Fruit fly (Drosophila melanogaster) whole organism, adult: ENCODE measurements around the gene CG34325.
A peak's percentile ranks its signal among the peaks of the same experiment; 100 is the strongest.

Experiments
- CG11617 ChIP-seq: fragments of 200-800 bp; sonication (Bioruptor generic); optimal IDR thresholded peaks from 2 replicates; lab custom pipeline; 2017; ENCODE audit warnings: mild to moderate bottlenecking, missing biosample characterization, missing genetic modification reagents, missing genetic modification characterization
- CG12768 ChIP-seq: fragments of 200-800 bp; sonication (Bioruptor generic); optimal IDR thresholded peaks from 2 replicates; lab custom pipeline; 2017; ENCODE audit warnings: missing biosample characterization, missing genetic modification characterization, mild to moderate bottlenecking, moderate library complexity, missing genetic modification reagents
- CG14711 ChIP-seq: fragments of 200-800 bp; sonication (Bioruptor generic); optimal IDR thresholded peaks from 2 replicates; lab custom pipeline; 2018; ENCODE audit warnings: missing biosample characterization, mild to moderate bottlenecking, missing genetic modification characterization, moderate library complexity
- CG1620 ChIP-seq: fragments of 200-800 bp; sonication (Bioruptor generic); optimal IDR thresholded peaks from 2 replicates; lab custom pipeline; 2016; ENCODE audit warnings: missing biosample characterization, missing genetic modification characterization
- CG33017 ChIP-seq: fragments of 200-800 bp; sonication (Bioruptor generic); optimal IDR thresholded peaks from 2 replicates; lab custom pipeline; 2018; ENCODE audit warnings: missing biosample characterization, mild to moderate bottlenecking, missing genetic modification characterization, moderate library complexity
- CG5204 ChIP-seq: fragments of 200-800 bp; sonication (Bioruptor generic); optimal IDR thresholded peaks from 2 replicates; lab custom pipeline; 2016; ENCODE audit warnings: missing biosample characterization, missing genetic modification characterization
- CG7045 ChIP-seq: fragments of 200-800 bp; sonication (Bioruptor generic); optimal IDR thresholded peaks from 2 replicates; lab custom pipeline; 2017; ENCODE audit warnings: missing biosample characterization, mild to moderate bottlenecking, missing genetic modification characterization
- CG7101 ChIP-seq: fragments of 200-800 bp; sonication (Bioruptor generic); optimal IDR thresholded peaks from 2 replicates; lab custom pipeline; 2018; ENCODE audit warnings: missing biosample characterization, mild to moderate bottlenecking, missing genetic modification characterization, moderate library complexity
- Clk ChIP-seq: fragments of 200-800 bp; sonication (Bioruptor generic); optimal IDR thresholded peaks from 2 replicates; lab custom pipeline; 2017; ENCODE audit warnings: missing biosample characterization, missing genetic modification characterization
- Crg-1 ChIP-seq: fragments of 200-800 bp; sonication (Bioruptor generic); optimal IDR thresholded peaks from 2 replicates; lab custom pipeline; 2016; ENCODE audit warnings: missing biosample characterization, missing genetic modification characterization
- Hr96 ChIP-seq: fragments of 200-800 bp; sonication (Bioruptor generic); optimal IDR thresholded peaks from 2 replicates; lab custom pipeline; 2016; ENCODE audit warnings: missing biosample characterization, missing genetic modification characterization
- Mnt ChIP-seq: fragments of 200-800 bp; sonication (Bioruptor generic); optimal IDR thresholded peaks from 2 replicates; lab custom pipeline; 2016; ENCODE audit warnings: missing biosample characterization, mild to moderate bottlenecking, missing genetic modification characterization
- bab1 ChIP-seq: fragments of 200-800 bp; sonication (Bioruptor generic); optimal IDR thresholded peaks from 3 replicates; lab custom pipeline; 2019; ENCODE audit warnings: missing biosample characterization, mild to moderate bottlenecking, missing genetic modification characterization, moderate library complexity
- cic ChIP-seq: fragments of 200-800 bp; sonication (Bioruptor generic); optimal IDR thresholded peaks from 2 replicates; lab custom pipeline; 2017; ENCODE audit warnings: missing biosample characterization, mild to moderate bottlenecking, missing genetic modification characterization, moderate library complexity
- cnc ChIP-seq, 2 experiments: fragments of >200 bp; optimal IDR thresholded peaks; 2 replicates each; lab custom pipeline; 2017
- kay ChIP-seq: fragments of 200-800 bp; sonication (Bioruptor generic); peaks from one replicate; lab custom pipeline; 2016; ENCODE audit warnings: missing biosample characterization, missing genetic modification characterization, borderline replicate concordance
- ovo ChIP-seq: fragments of 200-800 bp; sonication (Bioruptor generic); optimal IDR thresholded peaks from 2 replicates; lab custom pipeline; 2016; ENCODE audit warnings: missing biosample characterization, missing genetic modification characterization
- pad ChIP-seq: fragments of 200-800 bp; sonication (Bioruptor generic); optimal IDR thresholded peaks from 3 replicates; lab custom pipeline; 2017; ENCODE audit warnings: missing biosample characterization, missing genetic modification characterization, mild to moderate bottlenecking, moderate library complexity, missing genetic modification reagents
- tj ChIP-seq: fragments of 200-800 bp; sonication (Bioruptor generic); optimal IDR thresholded peaks from 3 replicates; lab custom pipeline; 2017; ENCODE audit warnings: missing biosample characterization, mild to moderate bottlenecking, missing genetic modification characterization, moderate library complexity
- toe ChIP-seq: fragments of 200-800 bp; sonication (Bioruptor generic); optimal IDR thresholded peaks from 2 replicates; lab custom pipeline; 2016; ENCODE audit warnings: missing biosample characterization, missing genetic modification characterization

CG34325 gene

DNA sequence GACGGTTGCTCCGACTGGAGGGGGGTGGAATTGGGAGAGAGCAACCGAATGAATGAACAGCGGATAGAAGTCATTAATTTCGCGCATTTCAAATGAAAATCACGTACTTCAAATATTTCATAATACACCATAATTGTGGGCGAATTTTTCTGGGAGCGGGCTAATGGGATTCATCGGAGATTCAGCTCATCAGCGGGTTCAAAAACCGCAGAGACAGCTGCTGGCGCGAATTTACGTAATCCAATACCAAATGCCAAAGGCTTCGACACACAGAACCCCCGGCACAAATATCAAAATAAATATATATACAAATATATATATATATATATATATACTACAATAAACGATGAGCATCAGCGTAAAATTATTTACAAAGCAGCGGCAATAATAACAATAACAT is 4.6 kb downstream of the CG34325 start:
- no peak for TF ChIP-seq Hr96
- TF ChIP-seq Crg-1 (GFP tag; lab: Kevin White, UChicago) = no peak
- TF ChIP-seq cic (GFP tag; lab: Kevin White, UChicago) = no peak
- TF ChIP-seq ovo = no peak
- TF ChIP-seq CG12768 = no peak
- no peak for TF ChIP-seq CG7045 (GFP tag; lab: Kevin White, UChicago)
- no peak for TF ChIP-seq kay
- no peak for TF ChIP-seq CG33017 (tag; lab: Kevin White, UChicago)
- TF ChIP-seq CG11617 (GFP tag; lab: Kevin White, UChicago) = no peak
- no peak for TF ChIP-seq toe (GFP tag; lab: Kevin White, UChicago)
- no peak for TF ChIP-seq CG14711
- no peak for TF ChIP-seq CG5204 (GFP tag; lab: Kevin White, UChicago)
- no peak for TF ChIP-seq Mnt (GFP tag; lab: Kevin White, UChicago)
- no peak for TF ChIP-seq Clk
- TF ChIP-seq tj = no peak
- no peak for TF ChIP-seq CG7101
- no peak for TF ChIP-seq CG1620 (GFP tag; lab: Kevin White, UChicago)

DNA sequence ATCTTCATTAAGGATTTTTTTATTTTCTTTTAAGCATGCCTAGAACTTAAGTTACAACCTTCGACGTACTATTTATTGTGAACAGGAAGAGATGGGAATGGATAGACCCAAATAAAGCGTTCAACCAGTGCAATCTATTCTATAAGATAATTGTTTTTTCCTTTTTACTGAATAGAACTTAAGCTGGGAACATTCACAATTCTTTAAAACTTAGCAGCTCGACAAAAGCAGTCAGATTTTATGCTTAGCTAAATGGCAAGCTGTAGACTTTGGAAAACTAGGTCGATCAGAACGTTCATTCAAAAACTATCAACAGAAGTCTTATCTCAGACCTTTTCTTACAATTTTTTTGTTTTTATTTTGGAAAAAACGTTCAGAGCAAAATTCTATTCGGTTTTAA is 10.2 kb downstream of the CG34325 start, which contains the start of gene CG13008:
TSS of gene CG13008 (plus strand) at position 301 of the 400 bp plus-strand sequence.
- TF ChIP-seq Clk = no peak
- no peak for TF ChIP-seq CG33017 (tag; lab: Kevin White, UChicago)
- no peak for TF ChIP-seq CG7045 (GFP tag; lab: Kevin White, UChicago)

DNA sequence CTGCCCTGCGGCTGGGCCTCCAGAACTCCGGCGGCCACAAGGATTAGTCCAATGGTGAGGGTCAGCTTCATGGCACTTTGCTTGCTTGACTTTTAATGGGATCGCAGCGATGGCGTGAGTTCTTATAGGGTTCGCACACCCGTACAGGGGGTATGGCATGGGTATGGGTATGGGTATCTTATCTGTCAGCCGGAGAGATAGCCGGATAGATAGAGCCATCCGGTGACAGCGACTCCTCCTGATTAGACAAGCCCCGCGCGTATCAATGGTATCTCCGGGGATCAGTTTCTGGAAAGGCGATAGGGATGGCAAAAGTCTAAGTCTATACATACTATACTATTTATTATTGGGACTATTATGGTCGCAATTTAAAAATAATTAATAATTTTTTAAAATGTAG is 14.4 kb downstream of the CG34325 start, which contains the start of gene CG9672:
TSS of gene CG9672 (minus strand) at position 101 of the 400 bp plus-strand sequence.
- TF ChIP-seq bab1 (GFP tag; lab: Kevin White, UChicago) = no peak
- no peak for TF ChIP-seq pad (GFP tag; lab: Kevin White, UChicago)
- no peak for TF ChIP-seq CG12768
- no peak for TF ChIP-seq CG5204 (GFP tag; lab: Kevin White, UChicago)
- TF ChIP-seq toe (GFP tag; lab: Kevin White, UChicago) = no peak
- no peak for TF ChIP-seq Hr96
- no peak for TF ChIP-seq cic (GFP tag; lab: Kevin White, UChicago)
- TF ChIP-seq CG7101 = no peak
- TF ChIP-seq CG1620 (GFP tag; lab: Kevin White, UChicago) = no peak
- TF ChIP-seq CG7045 (GFP tag; lab: Kevin White, UChicago) = no peak
- TF ChIP-seq CG11617 (GFP tag; lab: Kevin White, UChicago) = no peak
- no peak for TF ChIP-seq kay
- no peak for TF ChIP-seq cnc (optimal IDR thresholded peaks at IDR 0.05; lab: Kevin White, UChicago)
- no peak for TF ChIP-seq tj
- TF ChIP-seq Crg-1 (GFP tag; lab: Kevin White, UChicago) = no peak
- no peak for TF ChIP-seq Mnt (GFP tag; lab: Kevin White, UChicago)
- no peak for TF ChIP-seq CG14711
- no peak for TF ChIP-seq ovo

DNA sequence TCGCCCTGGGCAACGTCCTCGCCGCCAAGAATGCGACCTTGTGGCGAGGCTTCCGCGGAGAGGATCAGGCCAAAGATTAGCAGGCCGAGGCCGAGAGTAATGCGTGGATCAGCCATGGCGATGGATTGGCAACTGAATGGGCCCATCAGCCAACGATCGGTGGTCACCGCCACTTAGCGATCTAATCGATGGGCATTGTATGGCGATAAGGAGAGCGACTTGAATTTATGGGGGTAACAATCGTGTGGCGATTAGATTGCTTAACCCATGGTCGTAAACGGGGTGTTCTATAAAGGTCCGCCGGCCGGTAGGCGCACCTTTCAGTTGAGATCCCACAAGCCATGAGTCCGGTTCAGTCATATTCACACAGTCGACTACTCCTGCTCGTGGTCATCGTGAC is 17.5 kb downstream of the CG34325 start, which contains the start of the genes CG9673 and CG4653:
TSS of gene CG9673 (minus strand) at position 138 of the 400 bp plus-strand sequence.
TSS of gene CG4653 (plus strand) at position 335 of the 400 bp plus-strand sequence.
- TF ChIP-seq CG7045 (GFP tag; lab: Kevin White, UChicago) (no peak), Mnt (GFP tag; lab: Kevin White, UChicago) (peak; percentile 34), cic (GFP tag; lab: Kevin White, UChicago) (peak; percentile 23)

DNA sequence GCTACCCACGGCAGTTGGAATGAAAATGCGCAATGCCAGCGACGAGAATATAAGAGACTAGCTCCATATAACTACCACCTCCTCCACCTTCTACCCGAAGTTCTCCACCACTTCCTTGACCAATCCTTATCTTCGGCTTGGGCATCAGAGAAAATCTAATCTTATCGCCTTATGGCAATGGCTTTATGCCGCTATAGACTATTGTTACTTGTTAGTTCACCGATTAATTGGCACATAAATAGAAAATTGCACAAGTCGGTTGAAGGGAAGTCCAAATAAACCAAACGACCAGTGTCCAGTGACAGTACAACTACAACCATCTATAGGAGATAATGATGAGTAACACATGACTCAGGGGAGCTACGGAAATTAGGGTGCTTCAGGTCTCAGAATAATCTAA is 19.3 kb downstream of the CG34325 start, which contains the start of gene sphe:
TSS of gene sphe (minus strand) at position 32 of the 400 bp plus-strand sequence.
- TF ChIP-seq toe (GFP tag; lab: Kevin White, UChicago) (no peak), CG33017 (tag; lab: Kevin White, UChicago) (no peak), Hr96 (no peak), cic (GFP tag; lab: Kevin White, UChicago) (peak; percentile 41), bab1 (GFP tag; lab: Kevin White, UChicago) (no peak), CG5204 (GFP tag; lab: Kevin White, UChicago) (no peak), Mnt (GFP tag; lab: Kevin White, UChicago) (peak; percentile 5), kay (peak; percentile 69), CG12768 (no peak)

DNA sequence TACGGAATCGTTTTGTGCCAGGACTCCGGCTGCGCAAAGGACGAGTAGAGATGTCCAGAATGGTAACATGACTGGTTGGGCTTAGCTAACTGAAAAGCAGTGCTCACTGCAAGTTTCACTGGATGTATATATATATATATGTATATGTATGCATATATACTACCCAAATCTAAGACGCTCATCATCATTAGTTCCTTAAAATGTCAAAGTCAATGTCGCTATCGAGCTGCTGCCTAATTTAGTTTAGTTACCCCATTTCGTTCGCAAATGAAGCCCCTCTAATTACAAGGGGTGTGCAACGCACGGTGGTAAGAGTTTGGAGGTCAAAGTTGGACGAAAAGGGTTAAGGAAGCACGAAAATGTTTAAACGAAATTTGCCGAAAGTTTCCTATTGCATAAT is 21.1 kb downstream of the CG34325 start, which contains the start of gene CG9676:
TSS of gene CG9676 (minus strand) at position 101 of the 400 bp plus-strand sequence.
- no peak for TF ChIP-seq ovo

DNA sequence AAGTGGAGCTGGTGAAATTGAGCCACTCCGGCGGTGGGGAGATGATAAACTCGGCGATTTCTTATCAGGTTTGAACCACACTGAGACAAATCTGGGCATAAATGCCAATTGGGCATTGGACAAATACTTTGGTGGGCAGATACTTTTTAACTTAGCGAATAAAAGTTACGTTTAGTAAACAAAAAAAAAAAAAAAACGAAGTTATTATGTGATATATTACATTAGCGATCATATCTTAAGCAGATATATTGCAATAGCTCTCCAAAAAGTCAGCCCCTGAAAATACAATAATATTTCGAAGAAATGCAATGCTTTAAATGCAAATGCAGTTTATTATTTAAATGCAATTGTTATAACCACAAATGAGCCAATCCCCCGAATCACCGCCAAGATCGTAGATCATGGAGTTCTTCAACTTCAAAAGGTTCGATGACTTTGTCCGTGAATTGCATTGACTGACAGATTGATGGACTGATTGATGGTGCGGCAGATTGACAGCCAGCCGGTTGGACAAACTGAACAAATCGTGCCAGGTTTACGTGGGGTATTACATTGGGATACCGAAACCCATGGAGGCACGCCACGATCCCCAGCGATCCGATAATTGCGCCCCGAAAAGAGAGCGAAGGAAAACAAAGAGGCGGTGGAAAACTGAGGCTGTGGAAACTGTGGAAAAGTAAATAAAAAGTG is 23.2 kb downstream of the CG34325 start:
- TF ChIP-seq CG11617 (GFP tag; lab: Kevin White, UChicago) = no peak
- no peak for TF ChIP-seq Hr96
- no peak for TF ChIP-seq Clk
- no peak for TF ChIP-seq Crg-1 (GFP tag; lab: Kevin White, UChicago)
- no peak for TF ChIP-seq cic (GFP tag; lab: Kevin White, UChicago)
